Fruit fly (Drosophila melanogaster): Measurements from ENCODE around the gene CG13010.

- peak; percentile 71 for TF ChIP-seq pan (optimal IDR thresholded peaks at IDR 0.05)
- no peak for TF ChIP-seq psq (optimal IDR thresholded peaks at IDR 0.05)
- no peak for TF ChIP-seq CG8478 (optimal IDR thresholded peaks at IDR 0.05)
These were observed 44.7 kb upstream of the CG13010 start for dm6 chrX:16723203-16724173.
